Fruit fly (Drosophila melanogaster) whole organism, embryonic: ENCODE results near the gene CG6041.

ENCODE experiments used
- Asciz ChIP-seq: fragments of 200-800 bp; sonication (Bioruptor generic); optimal IDR thresholded peaks from 2 replicates; lab custom pipeline; 2017; ENCODE audit warnings: missing biosample characterization, mild to moderate bottlenecking, missing genetic modification characterization, missing genetic modification reagents
- CG10274 ChIP-seq: fragments of 200-800 bp; sonication (Bioruptor generic); optimal IDR thresholded peaks from 3 replicates; lab custom pipeline; 2017; ENCODE audit warnings: missing biosample characterization, mild to moderate bottlenecking, missing genetic modification characterization
- CG11085 ChIP-seq: fragments of 200-800 bp; sonication (Bioruptor generic); IDR thresholded peaks from 2 replicates; pipeline ENCODE4 v1.3.6; 2022; ENCODE audit warnings: missing biosample characterization, missing genetic modification characterization
- CG12391 ChIP-seq: fragments of 200-800 bp; sonication (Bioruptor generic); optimal IDR thresholded peaks from 3 replicates; lab custom pipeline; 2018; ENCODE audit warnings: missing biosample characterization, mild to moderate bottlenecking, missing genetic modification characterization, moderate library complexity
- CG12659 ChIP-seq: fragments of 200-800 bp; sonication (Bioruptor generic); optimal IDR thresholded peaks from 3 replicates; lab custom pipeline; 2017; ENCODE audit warnings: mild to moderate bottlenecking, missing biosample characterization, missing genetic modification reagents, missing genetic modification characterization
- CG14710 ChIP-seq: fragments of 200-800 bp; sonication (Bioruptor generic); optimal IDR thresholded peaks from 3 replicates; lab custom pipeline; 2019; ENCODE audit warnings: missing biosample characterization, mild to moderate bottlenecking, missing genetic modification characterization, moderate library complexity
- CG15011 ChIP-seq: fragments of 200-800 bp; sonication (Bioruptor generic); optimal IDR thresholded peaks from 3 replicates; lab custom pipeline; 2018; ENCODE audit warnings: missing biosample characterization, mild to moderate bottlenecking, missing genetic modification characterization
- CG15073 ChIP-seq: fragments of 200-800 bp; sonication (Bioruptor generic); optimal IDR thresholded peaks from 2 replicates; lab custom pipeline; 2016; ENCODE audit warnings: missing biosample characterization, missing genetic modification characterization
- CG17359 ChIP-seq: fragments of 200-800 bp; sonication (Bioruptor generic); optimal IDR thresholded peaks from 3 replicates; lab custom pipeline; 2018; ENCODE audit warnings: missing biosample characterization, mild to moderate bottlenecking, missing genetic modification characterization, moderate library complexity
- CG2116 ChIP-seq: fragments of 200-800 bp; sonication (Bioruptor generic); optimal IDR thresholded peaks from 3 replicates; lab custom pipeline; 2018; ENCODE audit warnings: missing biosample characterization, mild to moderate bottlenecking, missing genetic modification characterization
- CG31388 ChIP-seq: fragments of 200-800 bp; sonication (Bioruptor generic); optimal IDR thresholded peaks from 2 replicates; lab custom pipeline; 2016; ENCODE audit warnings: missing biosample characterization, missing genetic modification characterization
- CG33557 ChIP-seq: fragments of 200-800 bp; sonication (Bioruptor generic); optimal IDR thresholded peaks from 2 replicates; lab custom pipeline; 2019; ENCODE audit warnings: missing biosample characterization, mild to moderate bottlenecking, missing genetic modification characterization, moderate library complexity
- CG34224 ChIP-seq: fragments of 200-800 bp; sonication (Bioruptor generic); IDR thresholded peaks from 3 replicates; pipeline ENCODE4 v1.3.6; 2022; ENCODE audit warnings: missing biosample characterization, missing genetic modification characterization; ENCODE audit not compliant: partially characterized antibody
- CG4820 ChIP-seq: fragments of 200-800 bp; sonication (Bioruptor generic); optimal IDR thresholded peaks from 3 replicates; lab custom pipeline; 2016; ENCODE audit warnings: missing biosample characterization, missing genetic modification characterization
- CG5180 ChIP-seq: fragments of 200-800 bp; sonication (Bioruptor generic); optimal IDR thresholded peaks from 3 replicates; lab custom pipeline; 2017; ENCODE audit warnings: missing biosample characterization, missing genetic modification characterization, mild to moderate bottlenecking, moderate library complexity, missing genetic modification reagents
- CG6175 ChIP-seq: fragments of 200-800 bp; sonication (Bioruptor generic); IDR thresholded peaks from 3 replicates; pipeline ENCODE4 v1.3.6; 2022; ENCODE audit warnings: missing biosample characterization, missing genetic modification characterization
- CG6272 ChIP-seq: fragments of 200-800 bp; sonication (Bioruptor generic); IDR thresholded peaks from 2 replicates; pipeline ENCODE4 v1.3.6; 2022; ENCODE audit warnings: missing biosample characterization, missing genetic modification characterization
- CG6813 ChIP-seq: fragments of 200-800 bp; sonication (Bioruptor generic); optimal IDR thresholded peaks from 2 replicates; lab custom pipeline; 2017; ENCODE audit warnings: missing biosample characterization, missing genetic modification characterization, mild to moderate bottlenecking, moderate library complexity, missing genetic modification reagents
- CG7357 ChIP-seq: fragments of 200-800 bp; sonication (Bioruptor generic); IDR thresholded peaks from 3 replicates; pipeline ENCODE4 v1.3.6; 2022; ENCODE audit warnings: missing biosample characterization, missing genetic modification characterization
- CG7928 ChIP-seq: fragments of 200-800 bp; sonication (Bioruptor generic); optimal IDR thresholded peaks from 2 replicates; lab custom pipeline; 2017; ENCODE audit warnings: missing biosample characterization, mild to moderate bottlenecking, missing genetic modification characterization
- CG8290 ChIP-seq, 3 experiments: fragments of 200-800 bp; sonication (Bioruptor generic); optimal IDR thresholded peaks; 2 replicates each; lab custom pipeline; 2016 to 2019; ENCODE audit warnings: missing biosample characterization in 3 of 3, missing genetic modification characterization in 3 of 3, mild to moderate bottlenecking in 2 of 3, moderate library complexity in 1 of 3
- CG9817 ChIP-seq: fragments of 200-800 bp; sonication (Bioruptor generic); optimal IDR thresholded peaks from 2 replicates; lab custom pipeline; 2018; ENCODE audit warnings: missing biosample characterization, mild to moderate bottlenecking, missing genetic modification characterization, moderate library complexity
- Dbx ChIP-seq: fragments of 200-800 bp; sonication (Bioruptor generic); IDR thresholded peaks from 3 replicates; pipeline ENCODE4 v1.3.6; 2022; ENCODE audit warnings: missing biosample characterization, missing genetic modification characterization
- Dll ChIP-seq: fragments of 200-800 bp; sonication (Bioruptor generic); IDR thresholded peaks from 4 replicates; pipeline ENCODE4 v1.3.6; 2022; ENCODE audit warnings: missing biosample characterization, missing genetic modification characterization; ENCODE audit not compliant: partially characterized antibody
- Doc3 ChIP-seq: fragments of 200-800 bp; sonication (Bioruptor generic); IDR thresholded peaks from 3 replicates; pipeline ENCODE4 v1.3.6; 2022; ENCODE audit warnings: missing biosample characterization, missing genetic modification characterization; ENCODE audit not compliant: partially characterized antibody
- Ets97D ChIP-seq: fragments of 200-800 bp; sonication (Bioruptor generic); optimal IDR thresholded peaks from 3 replicates; lab custom pipeline; 2016; ENCODE audit warnings: missing biosample characterization, missing genetic modification characterization
- Hr51 ChIP-seq, 2 experiments: fragments of 200-800 bp; sonication (Bioruptor generic); optimal IDR thresholded peaks; 2 replicates in 1 of 2; 3 replicates in 1 of 2; lab custom pipeline; 2016 to 2018; ENCODE audit warnings: missing biosample characterization in 2 of 2, missing genetic modification characterization in 2 of 2, mild to moderate bottlenecking in 1 of 2, moderate library complexity in 1 of 2
- Nf-YC ChIP-seq: fragments of 200-800 bp; optimal IDR thresholded peaks from 3 replicates; lab custom pipeline; 2019; ENCODE audit warnings: missing biosample characterization, mild to moderate bottlenecking, missing genetic modification characterization, moderate library complexity
- Vsx1 ChIP-seq: fragments of 200-800 bp; sonication (Bioruptor generic); optimal IDR thresholded peaks from 2 replicates; lab custom pipeline; 2017; ENCODE audit warnings: missing biosample characterization, mild to moderate bottlenecking, missing genetic modification characterization, missing genetic modification reagents
- abd-A ChIP-seq: fragments of 200-800 bp; sonication (Bioruptor generic); optimal IDR thresholded peaks from 3 replicates; lab custom pipeline; 2019; ENCODE audit warnings: missing biosample characterization, mild to moderate bottlenecking, missing genetic modification characterization, moderate library complexity
- aop ChIP-seq: fragments of 200-800 bp; sonication (Bioruptor generic); IDR thresholded peaks from 2 replicates; pipeline ENCODE4 v1.3.6; 2022; ENCODE audit warnings: missing biosample characterization, missing genetic modification characterization
- ato ChIP-seq: fragments of 200-800 bp; sonication (Bioruptor generic); IDR thresholded peaks from 2 replicates; pipeline ENCODE4 v1.3.6; 2022; ENCODE audit warnings: missing biosample characterization, missing genetic modification characterization; ENCODE audit not compliant: partially characterized antibody
- bcd ChIP-seq: fragments of 200-800 bp; sonication (Bioruptor generic); optimal IDR thresholded peaks from 2 replicates; lab custom pipeline; 2017; ENCODE audit warnings: missing biosample characterization, mild to moderate bottlenecking, missing genetic modification characterization
- bowl ChIP-seq: fragments of 200-800 bp; sonication (Bioruptor generic); IDR thresholded peaks from 2 replicates; pipeline ENCODE4 v1.3.6; 2022; ENCODE audit warnings: missing biosample characterization, missing genetic modification characterization
- bsh ChIP-seq, 2 experiments: fragments of 200-800 bp; sonication (Bioruptor generic); optimal IDR thresholded peaks; 2 replicates each; lab custom pipeline; 2017 to 2018; ENCODE audit warnings: mild to moderate bottlenecking in 2 of 2, missing biosample characterization in 2 of 2, missing genetic modification characterization in 2 of 2, moderate library complexity in 1 of 2
- cad ChIP-seq: fragments of >200 bp; optimal IDR thresholded peaks from 2 replicates; lab custom pipeline; 2017; ENCODE audit warnings: missing biosample characterization, missing genetic modification characterization
- cas ChIP-seq: fragments of 200-800 bp; sonication (Bioruptor generic); IDR thresholded peaks from 2 replicates; pipeline ENCODE4 v1.3.6; 2022; ENCODE audit warnings: missing biosample characterization, missing genetic modification characterization
- gsb-n ChIP-seq: fragments of 200-800 bp; sonication (Bioruptor generic); optimal IDR thresholded peaks from 3 replicates; lab custom pipeline; 2018; ENCODE audit warnings: missing biosample characterization, mild to moderate bottlenecking, missing genetic modification characterization
- hbn ChIP-seq: fragments of 200-800 bp; sonication (Bioruptor generic); IDR thresholded peaks from 2 replicates; pipeline ENCODE4 v1.3.6; 2022; ENCODE audit warnings: missing biosample characterization, missing genetic modification characterization; ENCODE audit not compliant: partially characterized antibody
- lilli ChIP-seq: fragments of 200-800 bp; sonication (Bioruptor generic); optimal IDR thresholded peaks from 3 replicates; lab custom pipeline; 2016; ENCODE audit warnings: missing biosample characterization, missing genetic modification characterization
- mld ChIP-seq: fragments of 200-800 bp; sonication (Bioruptor generic); IDR thresholded peaks from 3 replicates; pipeline ENCODE4 v1.3.6; 2022; ENCODE audit warnings: missing biosample characterization, missing genetic modification characterization; ENCODE audit not compliant: partially characterized antibody
- nau ChIP-seq: fragments of 200-800 bp; sonication (Bioruptor generic); optimal IDR thresholded peaks from 3 replicates; lab custom pipeline; 2017; ENCODE audit warnings: missing biosample characterization, mild to moderate bottlenecking, missing genetic modification characterization, missing genetic modification reagents
- shn ChIP-seq: fragments of 200-800 bp; sonication (Bioruptor generic); optimal IDR thresholded peaks from 3 replicates; lab custom pipeline; 2016; ENCODE audit warnings: missing biosample characterization, missing genetic modification characterization
- trh ChIP-seq: fragments of 200-800 bp; sonication (Bioruptor generic); optimal IDR thresholded peaks from 2 replicates; lab custom pipeline; 2016; ENCODE audit warnings: missing biosample characterization, missing genetic modification characterization
- vvl ChIP-seq: fragments of 200-800 bp; sonication (Bioruptor generic); IDR thresholded peaks from 2 replicates; pipeline ENCODE4 v1.3.6; 2022; ENCODE audit warnings: missing biosample characterization, missing genetic modification characterization
- zf30C ChIP-seq: fragments of 200-800 bp; sonication (Bioruptor generic); optimal IDR thresholded peaks from 3 replicates; lab custom pipeline; 2018; ENCODE audit warnings: missing biosample characterization, mild to moderate bottlenecking, missing genetic modification characterization

CG6041 gene

DNA sequence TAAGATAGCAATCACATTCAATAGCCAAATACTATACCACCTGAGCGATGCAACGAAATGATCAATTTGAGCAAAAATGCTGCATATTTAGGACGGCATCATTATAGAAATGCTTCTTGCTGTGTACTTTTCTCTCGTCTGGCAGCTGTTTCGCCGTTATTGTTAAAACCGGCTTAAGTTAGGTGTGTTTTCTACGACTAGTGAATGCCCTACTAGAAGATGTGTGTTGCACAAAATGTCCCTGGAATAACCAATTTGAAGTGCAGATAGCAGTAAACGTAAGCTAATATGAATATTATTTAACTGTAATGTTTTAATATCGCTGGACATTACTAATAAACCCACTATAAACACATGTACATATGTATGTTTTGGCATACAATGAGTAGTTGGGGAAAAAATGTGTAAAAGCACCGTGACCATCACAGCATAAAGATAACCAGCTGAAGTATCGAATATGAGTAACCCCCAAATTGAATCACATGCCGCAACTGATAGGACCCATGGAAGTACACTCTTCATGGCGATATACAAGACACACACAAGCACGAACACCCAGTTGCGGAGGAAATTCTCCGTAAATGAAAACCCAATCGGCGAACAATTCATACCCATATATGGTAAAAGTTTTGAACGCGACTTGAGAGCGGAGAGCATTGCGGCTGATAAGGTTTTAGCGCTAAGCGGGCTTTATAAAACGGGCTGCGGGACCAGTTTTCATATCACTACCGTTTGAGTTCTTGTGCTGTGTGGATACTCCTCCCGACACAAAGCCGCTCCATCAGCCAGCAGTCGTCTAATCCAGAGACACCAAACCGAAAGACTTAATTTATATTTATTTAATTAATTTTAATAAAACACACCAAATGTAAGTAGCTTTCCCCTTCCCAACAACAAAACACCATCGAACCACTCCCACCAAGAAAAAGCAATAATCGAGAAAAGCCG is 47.5 kb upstream of the CG6041 start, which contains the start of gene Act5C (continued):
- peak; percentile 92 for TF ChIP-seq CG4820 (GFP tag; lab: Kevin White, UChicago)
- peak; percentile 81 for TF ChIP-seq Vsx1 (GFP tag; lab: Kevin White, UChicago)
- TF ChIP-seq CG6272 (GFP tag; lab: Robert Waterston, UW): peak; percentile 88
- peak; percentile 89; the same call in 2 of the 3 replicates for TF ChIP-seq Dbx (GFP tag; lab: Robert Waterston, UW)
- peak; percentile 95 for TF ChIP-seq CG12391
- TF ChIP-seq mld: no peak
- peak; percentile 88 to 89 for TF ChIP-seq Hr51 (GFP tag; optimal IDR thresholded peaks at IDR 0.05; lab: Kevin White, UChicago)
- peak; percentile 78 for TF ChIP-seq CG11085 (GFP tag; lab: Robert Waterston, UW)
- TF ChIP-seq CG7928 (GFP tag; lab: Kevin White, UChicago): peak; percentile 59
- TF ChIP-seq CG15011 (GFP tag; lab: Kevin White, UChicago): peak; percentile 86
- peak; percentile 69 for TF ChIP-seq Nf-YC (tag; lab: Kevin White, UChicago)
- TF ChIP-seq zf30C (GFP tag; lab: Kevin White, UChicago): peak; percentile 100
- peak; percentile 90 for TF ChIP-seq CG8290 (GFP tag; optimal IDR thresholded peaks at IDR 0.05; lab: Kevin White, UChicago)
- peak; percentile 11 to 99 for TF ChIP-seq CG8290 (tag; optimal IDR thresholded peaks at IDR 0.05; lab: Kevin White, UChicago)
- TF ChIP-seq CG14710 (tag; lab: Kevin White, UChicago): peak; percentile 93
- TF ChIP-seq bcd (GFP tag; lab: Kevin White, UChicago): peak; percentile 94
- TF ChIP-seq CG33557 (GFP tag; lab: Kevin White, UChicago): peak; percentile 91
- peak; percentile 73 for TF ChIP-seq trh (GFP tag; lab: Kevin White, UChicago)
- TF ChIP-seq Ets97D (GFP tag; lab: Kevin White, UChicago): peak; percentile 83
- TF ChIP-seq bowl: peak; percentile 81
- peak; percentile 87 for TF ChIP-seq CG9817 (tag; lab: Kevin White, UChicago)
- no peak for TF ChIP-seq hbn (GFP tag; lab: Robert Waterston, UW)
- TF ChIP-seq Doc3 (GFP tag; lab: Robert Waterston, UW): no peak
- TF ChIP-seq CG15073 (GFP tag; lab: Kevin White, UChicago): peak; percentile 74
- TF ChIP-seq Asciz (GFP tag; lab: Kevin White, UChicago): peak; percentile 85
- peak; percentile 95 for TF ChIP-seq gsb-n
- peak; percentile 96 for TF ChIP-seq lilli (GFP tag; lab: Kevin White, UChicago)
- TF ChIP-seq CG10274 (GFP tag; lab: Kevin White, UChicago): peak; percentile 97
- TF ChIP-seq bsh (GFP tag; optimal IDR thresholded peaks at IDR 0.05; lab: Kevin White, UChicago): peak; percentile 90 to 97
- no peak for TF ChIP-seq cad
- peak; percentile 83 for TF ChIP-seq CG7357
- peak; percentile 88 for TF ChIP-seq CG6813
- TF ChIP-seq ato (GFP tag; lab: Robert Waterston, UW): 0 out of 2 replicates have a peak, but pooled peaks have one; percentile 23
- TF ChIP-seq CG34224 (GFP tag; lab: Robert Waterston, UW): no peak
- TF ChIP-seq aop (GFP tag; lab: Robert Waterston, UW): peak; percentile 74
- TF ChIP-seq CG5180 (GFP tag; lab: Kevin White, UChicago): peak; percentile 77
- peak; percentile 86 for TF ChIP-seq nau
- peak; percentile 91 for TF ChIP-seq CG12659 (GFP tag; lab: Kevin White, UChicago)
- TF ChIP-seq CG17359: peak; percentile 95
- peak; percentile 97 for TF ChIP-seq vvl
- TF ChIP-seq CG31388: peak; percentile 74
- TF ChIP-seq shn (GFP tag; lab: Kevin White, UChicago): peak; percentile 92
- peak; percentile 41 for TF ChIP-seq abd-A
- TF ChIP-seq Dll (GFP tag; lab: Robert Waterston, UW): no peak
- TF ChIP-seq CG2116 (GFP tag; lab: Kevin White, UChicago): peak; percentile 68
- TF ChIP-seq cas (GFP tag; lab: Robert Waterston, UW): peak; percentile 76
- TF ChIP-seq CG6175: peak; percentile 79
